Worm (Caenorhabditis elegans): ENCODE measurements around the gene grl-19.

- TF ChIP-seq him-1 (tag; optimal IDR thresholded peaks at IDR 0.05) (no peak), dao-5 (tag; optimal IDR thresholded peaks at IDR 0.05) (no peak), W03F9.2 (tag; optimal IDR thresholded peaks at IDR 0.05) (no peak)
Measured at ce11 chrIV:252454-252853, at the start of gene grl-19.

Measured in whole organism, L4/young adult.